Fruit fly (Drosophila melanogaster) whole organism, prepupa: ENCODE data around the gene mtm.
A peak's percentile ranks its signal among the peaks of the same experiment; 100 is the strongest.

Source experiments
- Blimp-1 ChIP-seq: fragments of 200-800 bp; sonication (Bioruptor generic); optimal IDR thresholded peaks from 3 replicates; lab custom pipeline; 2017; ENCODE audit warnings: missing biosample characterization, missing genetic modification characterization, mild to moderate bottlenecking, moderate library complexity, missing genetic modification reagents
- CG1621 ChIP-seq: fragments of 200-800 bp; sonication (Bioruptor generic); optimal IDR thresholded peaks from 3 replicates; lab custom pipeline; 2018; ENCODE audit warnings: missing biosample characterization, mild to moderate bottlenecking, missing genetic modification characterization
- Eip75B ChIP-seq: fragments of 200-800 bp; sonication (Bioruptor generic); optimal IDR thresholded peaks from 3 replicates; lab custom pipeline; 2016; ENCODE audit warnings: missing biosample characterization, missing genetic modification characterization
- Gug ChIP-seq: fragments of 200-800 bp; sonication (Bioruptor generic); IDR thresholded peaks from 2 replicates; pipeline ENCODE4 v1.3.6; 2022; ENCODE audit warnings: missing biosample characterization, missing genetic modification characterization
- Lpt ChIP-seq: fragments of 200-800 bp; sonication (Bioruptor generic); optimal IDR thresholded peaks from 3 replicates; lab custom pipeline; 2016; ENCODE audit warnings: missing biosample characterization, missing genetic modification characterization
- Met ChIP-seq: fragments of 200-800 bp; sonication (Bioruptor generic); optimal IDR thresholded peaks from 3 replicates; lab custom pipeline; 2016; ENCODE audit warnings: missing biosample characterization, missing genetic modification characterization
- Sox102F ChIP-seq: fragments of 200-800 bp; sonication (Bioruptor generic); optimal IDR thresholded peaks from 2 replicates; lab custom pipeline; 2016; ENCODE audit warnings: missing biosample characterization, mild to moderate bottlenecking, missing genetic modification characterization
- Sox14 ChIP-seq: fragments of 200-800 bp; sonication (Bioruptor generic); optimal IDR thresholded peaks from 3 replicates; lab custom pipeline; 2016; ENCODE audit warnings: missing biosample characterization, missing genetic modification characterization
- acj6 ChIP-seq: fragments of 200-800 bp; sonication (Bioruptor generic); optimal IDR thresholded peaks from 3 replicates; lab custom pipeline; 2016; ENCODE audit warnings: missing biosample characterization, missing genetic modification characterization

- peak; percentile 42 for TF ChIP-seq Gug (GFP tag; lab: Robert Waterston, UW)
- no peak for TF ChIP-seq Blimp-1 (GFP tag; lab: Kevin White, UChicago)
- TF ChIP-seq Lpt (GFP tag; lab: Kevin White, UChicago) = peak; percentile 75
- TF ChIP-seq CG1621 = peak; percentile 25
- no peak for TF ChIP-seq Sox102F (GFP tag; lab: Kevin White, UChicago)
- peak; percentile 86 for TF ChIP-seq Eip75B (GFP tag; lab: Kevin White, UChicago)
- TF ChIP-seq Met = peak; percentile 100
- TF ChIP-seq Sox14 (GFP tag; lab: Kevin White, UChicago) = peak; percentile 1
- TF ChIP-seq acj6 = no peak
Observed at dm6 chr2L:6078757-6079351, 42.0 kb upstream of the mtm start.
